Fruit fly (Drosophila melanogaster) whole organism, embryonic: Measurements from ENCODE around the gene Nup358.

Source experiments
- Antp ChIP-seq: fragments of 200-800 bp; sonication (Bioruptor generic); optimal IDR thresholded peaks from 3 replicates; lab custom pipeline; 2016; ENCODE audit warnings: missing biosample characterization, missing genetic modification characterization
- CG12104 ChIP-seq: fragments of 200-800 bp; sonication (Bioruptor generic); optimal IDR thresholded peaks from 3 replicates; lab custom pipeline; 2016; ENCODE audit warnings: missing biosample characterization, missing genetic modification characterization
- CG12236 ChIP-seq: fragments of 200-800 bp; sonication (Bioruptor generic); optimal IDR thresholded peaks from 2 replicates; lab custom pipeline; 2016; ENCODE audit warnings: missing biosample characterization, missing genetic modification characterization
- CG12391 ChIP-seq: fragments of 200-800 bp; sonication (Bioruptor generic); optimal IDR thresholded peaks from 3 replicates; lab custom pipeline; 2018; ENCODE audit warnings: missing biosample characterization, mild to moderate bottlenecking, missing genetic modification characterization, moderate library complexity
- CG12659 ChIP-seq: fragments of 200-800 bp; sonication (Bioruptor generic); optimal IDR thresholded peaks from 3 replicates; lab custom pipeline; 2017; ENCODE audit warnings: mild to moderate bottlenecking, missing biosample characterization, missing genetic modification reagents, missing genetic modification characterization
- CG13424 ChIP-seq: fragments of 200-800 bp; sonication (Bioruptor generic); optimal IDR thresholded peaks from 2 replicates; lab custom pipeline; 2019; ENCODE audit warnings: missing biosample characterization, mild to moderate bottlenecking, missing genetic modification characterization, moderate library complexity
- CG15696 ChIP-seq: fragments of 200-800 bp; sonication (Bioruptor generic); optimal IDR thresholded peaks from 2 replicates; lab custom pipeline; 2019; ENCODE audit warnings: missing biosample characterization, mild to moderate bottlenecking, missing genetic modification characterization, moderate library complexity
- CG17912 ChIP-seq: fragments of 200-800 bp; sonication (Bioruptor generic); optimal IDR thresholded peaks from 2 replicates; lab custom pipeline; 2018; ENCODE audit warnings: missing biosample characterization, mild to moderate bottlenecking, missing genetic modification characterization
- CG1792 ChIP-seq: fragments of 200-800 bp; sonication (Bioruptor generic); optimal IDR thresholded peaks from 2 replicates; lab custom pipeline; 2016; ENCODE audit warnings: missing biosample characterization, missing genetic modification characterization
- CG18011 ChIP-seq: fragments of 200-800 bp; sonication (Bioruptor generic); optimal IDR thresholded peaks from 2 replicates; lab custom pipeline; 2017; ENCODE audit warnings: missing biosample characterization, missing genetic modification characterization, mild to moderate bottlenecking, moderate library complexity, missing genotype
- CG18262 ChIP-seq: fragments of 200-800 bp; optimal IDR thresholded peaks from 3 replicates; lab custom pipeline; 2019; ENCODE audit warnings: missing biosample characterization, mild to moderate bottlenecking, missing genetic modification characterization, moderate library complexity
- CG18599 ChIP-seq: fragments of 200-800 bp; sonication (Bioruptor generic); optimal IDR thresholded peaks from 3 replicates; lab custom pipeline; 2017; ENCODE audit warnings: missing biosample characterization, missing genetic modification characterization, mild to moderate bottlenecking, moderate library complexity, missing genetic modification reagents
- CG2889 ChIP-seq: fragments of 200-800 bp; sonication (Bioruptor generic); IDR thresholded peaks from 3 replicates; pipeline ENCODE4 v1.3.6; 2022; ENCODE audit warnings: missing biosample characterization, missing genetic modification characterization
- CG31365 ChIP-seq: fragments of 200-800 bp; sonication (Bioruptor generic); optimal IDR thresholded peaks from 2 replicates; lab custom pipeline; 2018; ENCODE audit warnings: missing biosample characterization, mild to moderate bottlenecking, missing genetic modification characterization
- CG31388 ChIP-seq: fragments of 200-800 bp; sonication (Bioruptor generic); optimal IDR thresholded peaks from 2 replicates; lab custom pipeline; 2016; ENCODE audit warnings: missing biosample characterization, missing genetic modification characterization
- CG31441 ChIP-seq: fragments of 200-800 bp; sonication (Bioruptor generic); IDR thresholded peaks from 2 replicates; pipeline ENCODE4 v1.3.6; 2022; ENCODE audit warnings: missing biosample characterization, missing genetic modification characterization
- CG33557 ChIP-seq: fragments of 200-800 bp; sonication (Bioruptor generic); optimal IDR thresholded peaks from 2 replicates; lab custom pipeline; 2019; ENCODE audit warnings: missing biosample characterization, mild to moderate bottlenecking, missing genetic modification characterization, moderate library complexity
- CG3995 ChIP-seq: fragments of 200-800 bp; sonication (Bioruptor generic); optimal IDR thresholded peaks from 3 replicates; lab custom pipeline; 2016; ENCODE audit warnings: missing biosample characterization, missing genetic modification characterization
- CG6254 ChIP-seq: fragments of 200-800 bp; sonication (Bioruptor generic); optimal IDR thresholded peaks from 3 replicates; lab custom pipeline; 2017; ENCODE audit warnings: mild to moderate bottlenecking, missing biosample characterization, missing genetic modification reagents, missing genetic modification characterization
- CG6272 ChIP-seq: fragments of 200-800 bp; sonication (Bioruptor generic); IDR thresholded peaks from 2 replicates; pipeline ENCODE4 v1.3.6; 2022; ENCODE audit warnings: missing biosample characterization, missing genetic modification characterization
- CG6791 ChIP-seq: fragments of 200-800 bp; sonication (Bioruptor generic); IDR thresholded peaks from 3 replicates; pipeline ENCODE4 v1.3.6; 2022; ENCODE audit warnings: missing biosample characterization, missing genetic modification characterization; ENCODE audit not compliant: partially characterized antibody
- CG8281 ChIP-seq: fragments of 200-800 bp; sonication (Bioruptor generic); optimal IDR thresholded peaks from 2 replicates; lab custom pipeline; 2018; ENCODE audit warnings: missing biosample characterization, mild to moderate bottlenecking, missing genetic modification characterization, moderate library complexity
- CG8478 ChIP-seq: fragments of >200 bp; optimal IDR thresholded peaks from 2 replicates; lab custom pipeline; 2018
- Deaf1 ChIP-seq: fragments of 200-800 bp; optimal IDR thresholded peaks from 3 replicates; lab custom pipeline; 2019; ENCODE audit warnings: missing biosample characterization, mild to moderate bottlenecking, missing genetic modification characterization, moderate library complexity
- Dp ChIP-seq: fragments of 200-800 bp; sonication (Bioruptor generic); optimal IDR thresholded peaks from 2 replicates; lab custom pipeline; 2018; ENCODE audit warnings: missing biosample characterization, mild to moderate bottlenecking, missing genetic modification characterization, moderate library complexity
- Drgx ChIP-seq: fragments of 200-800 bp; sonication (Bioruptor generic); IDR thresholded peaks from 2 replicates; pipeline ENCODE4 v1.3.6; 2022; ENCODE audit warnings: missing biosample characterization, missing genetic modification characterization
- E2f1 ChIP-seq: fragments of 200-800 bp; sonication (Bioruptor generic); IDR thresholded peaks from 2 replicates; pipeline ENCODE4 v1.3.6; 2022; ENCODE audit warnings: missing biosample characterization, missing genetic modification characterization
- Ets65A ChIP-seq: fragments of 200-800 bp; sonication (Bioruptor generic); peaks from one replicate; lab custom pipeline; 2016; ENCODE audit warnings: missing biosample characterization, missing genetic modification characterization
- H2.0 ChIP-seq: fragments of 200-800 bp; sonication (Bioruptor generic); IDR thresholded peaks from 2 replicates; pipeline ENCODE4 v1.3.6; 2022; ENCODE audit warnings: missing biosample characterization, missing genetic modification characterization
- Nf-YA ChIP-seq: fragments of 200-800 bp; sonication (Bioruptor generic); IDR thresholded peaks from 2 replicates; pipeline ENCODE4 v1.3.6; 2022; ENCODE audit warnings: missing biosample characterization, missing genetic modification characterization
- Nf-YB ChIP-seq: fragments of 200-800 bp; sonication (Bioruptor generic); optimal IDR thresholded peaks from 3 replicates; lab custom pipeline; 2019; ENCODE audit warnings: missing biosample characterization, mild to moderate bottlenecking, missing genetic modification characterization, moderate library complexity
- Optix ChIP-seq: fragments of 200-800 bp; sonication (Bioruptor generic); IDR thresholded peaks from 3 replicates; pipeline ENCODE4 v1.3.6; 2022; ENCODE audit warnings: missing biosample characterization, missing genetic modification characterization
- abd-A ChIP-seq: fragments of 200-800 bp; sonication (Bioruptor generic); optimal IDR thresholded peaks from 3 replicates; lab custom pipeline; 2019; ENCODE audit warnings: missing biosample characterization, mild to moderate bottlenecking, missing genetic modification characterization, moderate library complexity
- chif ChIP-seq, 2 experiments: fragments of 200-800 bp; sonication (Bioruptor generic); optimal IDR thresholded peaks; 3 replicates each; lab custom pipeline; 2016; ENCODE audit warnings: missing biosample characterization in 2 of 2, missing genetic modification characterization in 2 of 2
- fd3F ChIP-seq: fragments of 200-800 bp; sonication (Bioruptor generic); optimal IDR thresholded peaks from 2 replicates; lab custom pipeline; 2018; ENCODE audit warnings: missing biosample characterization, mild to moderate bottlenecking, missing genetic modification characterization, moderate library complexity
- ftz-f1 ChIP-seq: fragments of 200-800 bp; sonication (Bioruptor generic); optimal IDR thresholded peaks from 2 replicates; lab custom pipeline; 2016; ENCODE audit warnings: missing biosample characterization, missing genetic modification characterization
- gcm ChIP-seq: fragments of 200-800 bp; sonication (Bioruptor generic); optimal IDR thresholded peaks from 2 replicates; lab custom pipeline; 2019; ENCODE audit warnings: missing biosample characterization, mild to moderate bottlenecking, missing genetic modification characterization, moderate library complexity
- hbn ChIP-seq: fragments of 200-800 bp; sonication (Bioruptor generic); IDR thresholded peaks from 2 replicates; pipeline ENCODE4 v1.3.6; 2022; ENCODE audit warnings: missing biosample characterization, missing genetic modification characterization; ENCODE audit not compliant: partially characterized antibody
- inv ChIP-seq: fragments of 200-800 bp; sonication (Bioruptor generic); IDR thresholded peaks from 2 replicates; pipeline ENCODE4 v1.3.6; 2022; ENCODE audit warnings: missing biosample characterization, missing genetic modification characterization; ENCODE audit not compliant: partially characterized antibody
- jing ChIP-seq: fragments of 200-800 bp; sonication (Bioruptor generic); optimal IDR thresholded peaks from 2 replicates; lab custom pipeline; 2018; ENCODE audit warnings: missing biosample characterization, mild to moderate bottlenecking, missing genetic modification characterization
- jumu ChIP-seq: fragments of 200-800 bp; sonication (Bioruptor generic); optimal IDR thresholded peaks from 3 replicates; lab custom pipeline; 2016; ENCODE audit warnings: missing biosample characterization, missing genetic modification characterization
- lmd ChIP-seq: fragments of 200-800 bp; sonication (Bioruptor generic); IDR thresholded peaks from 2 replicates; pipeline ENCODE4 v1.3.6; 2022; ENCODE audit warnings: missing biosample characterization, missing genetic modification characterization
- p53 ChIP-seq: fragments of 200-800 bp; sonication (Bioruptor generic); optimal IDR thresholded peaks from 2 replicates; lab custom pipeline; 2016; ENCODE audit warnings: missing biosample characterization, missing genetic modification characterization
- pb ChIP-seq: fragments of 200-800 bp; sonication (Bioruptor generic); optimal IDR thresholded peaks from 3 replicates; lab custom pipeline; 2016; ENCODE audit warnings: missing biosample characterization, missing genetic modification characterization
- psq ChIP-seq: fragments of 200-800 bp; sonication (Bioruptor generic); optimal IDR thresholded peaks from 2 replicates; lab custom pipeline; 2017; ENCODE audit warnings: missing biosample characterization, missing genetic modification characterization
- ranshi ChIP-seq: fragments of 200-800 bp; sonication (Bioruptor generic); IDR thresholded peaks from 2 replicates; pipeline ENCODE4 v1.3.6; 2022; ENCODE audit warnings: missing biosample characterization, missing genetic modification characterization
- sima ChIP-seq: fragments of 200-800 bp; sonication (Bioruptor generic); optimal IDR thresholded peaks from 2 replicates; lab custom pipeline; 2016; ENCODE audit warnings: missing biosample characterization, missing genetic modification characterization
- stc ChIP-seq: fragments of 200-800 bp; sonication (Bioruptor generic); IDR thresholded peaks from 2 replicates; pipeline ENCODE4 v1.3.6; 2022; ENCODE audit warnings: missing biosample characterization, missing genetic modification characterization
- wek ChIP-seq: fragments of 200-800 bp; sonication (Bioruptor generic); optimal IDR thresholded peaks from 3 replicates; lab custom pipeline; 2018; ENCODE audit warnings: missing biosample characterization, mild to moderate bottlenecking, missing genetic modification characterization, moderate library complexity
- zen ChIP-seq: fragments of 200-800 bp; sonication (Bioruptor generic); optimal IDR thresholded peaks from 3 replicates; lab custom pipeline; 2018; ENCODE audit warnings: missing biosample characterization, mild to moderate bottlenecking, missing genetic modification characterization, moderate library complexity

The Nup358 gene

DNA sequence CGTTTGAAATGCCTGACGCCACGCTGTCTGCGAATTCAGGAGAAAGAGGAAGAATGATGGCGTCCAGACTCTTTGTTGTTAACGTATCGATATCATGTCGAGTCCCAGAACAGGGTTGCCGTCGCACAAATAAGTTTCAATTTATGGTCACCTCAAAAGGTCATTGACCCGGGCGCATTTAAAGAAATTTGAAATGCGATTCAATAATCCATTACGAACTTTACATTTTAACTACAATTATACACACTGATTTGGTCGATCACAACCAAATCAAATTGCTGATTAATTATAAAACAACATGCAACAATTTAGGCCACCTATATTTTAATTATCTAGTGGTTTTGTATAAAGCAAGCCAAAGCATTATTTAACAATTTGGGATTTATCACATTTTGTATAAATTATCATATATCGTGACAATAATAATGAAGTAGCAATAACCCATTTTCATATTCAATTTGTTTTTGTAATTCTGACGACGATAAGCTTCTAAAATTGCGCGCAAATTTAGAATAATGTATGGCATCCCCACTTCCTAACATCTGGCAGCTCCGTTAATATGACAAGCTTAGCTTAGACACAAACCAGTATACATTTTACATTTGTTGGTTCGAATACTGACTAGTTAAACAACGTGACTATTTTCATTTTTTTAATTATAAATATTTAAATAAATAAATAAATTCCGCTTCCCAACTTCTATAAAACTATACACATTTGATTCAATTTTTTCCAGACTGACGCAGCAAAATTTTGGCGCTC, 3.9 kb upstream of the Nup358 start, which contains the start of gene bam (continued):
- TF ChIP-seq Deaf1 (tag; lab: Kevin White, UChicago) (no peak), CG3995 (GFP tag; lab: Kevin White, UChicago) (peak; percentile 38), stc (GFP tag; lab: Robert Waterston, UW) (no peak), CG18011 (no peak), CG12236 (GFP tag; lab: Kevin White, UChicago) (no peak), E2f1 (GFP tag; lab: Robert Waterston, UW) (no peak; the same call in 1 of the 2 replicates), CG6791 (0 out of 3 replicates have a peak, but pooled peaks have one; percentile 47), wek (no peak), CG18262 (tag; lab: Kevin White, UChicago) (no peak), pb (GFP tag; lab: Kevin White, UChicago) (no peak), CG15696 (tag; lab: Kevin White, UChicago) (peak; percentile 7), Optix (GFP tag; lab: Robert Waterston, UW) (no peak), Antp (no peak), CG6254 (GFP tag; lab: Kevin White, UChicago) (no peak), jing (GFP tag; lab: Kevin White, UChicago) (no peak), ftz-f1 (GFP tag; lab: Kevin White, UChicago) (no peak), p53 (GFP tag; lab: Kevin White, UChicago) (no peak), CG13424 (tag; lab: Kevin White, UChicago) (peak; percentile 7), CG2889 (GFP tag; lab: Robert Waterston, UW) (no peak), fd3F (GFP tag; lab: Kevin White, UChicago) (no peak), CG12659 (GFP tag; lab: Kevin White, UChicago) (peak; percentile 37), Nf-YB (GFP tag; lab: Kevin White, UChicago) (no peak), gcm (GFP tag; lab: Kevin White, UChicago) (no peak), CG12104 (GFP tag; lab: Kevin White, UChicago) (no peak), inv (GFP tag; lab: Robert Waterston, UW) (no peak), hbn (GFP tag; lab: Robert Waterston, UW) (no peak), abd-A (no peak), CG12391 (peak; percentile 33), CG18599 (GFP tag; lab: Kevin White, UChicago) (no peak), Dp (peak; percentile 97), H2.0 (GFP tag; lab: Robert Waterston, UW) (no peak), zen (no peak), psq (GFP tag; lab: Kevin White, UChicago) (no peak), CG8478 (lab: Kevin White, UChicago) (no peak), chif (GFP tag; optimal IDR thresholded peaks at IDR 0.05; lab: Kevin White, UChicago) (no peak), CG1792 (GFP tag; lab: Kevin White, UChicago) (no peak), ranshi (no peak), Nf-YA (GFP tag; lab: Robert Waterston, UW) (no peak), Ets65A (GFP tag; lab: Kevin White, UChicago) (no peak), sima (GFP tag; lab: Kevin White, UChicago) (no peak), jumu (GFP tag; lab: Kevin White, UChicago) (no peak), CG31388 (GFP tag; lab: Kevin White, UChicago) (no peak), CG31365 (tag; lab: Kevin White, UChicago) (no peak), lmd (GFP tag; lab: Robert Waterston, UW) (no peak), CG6272 (GFP tag; lab: Robert Waterston, UW) (no peak), CG8281 (tag; lab: Kevin White, UChicago) (no peak), CG31441 (GFP tag; lab: Robert Waterston, UW) (no peak), CG17912 (GFP tag; lab: Kevin White, UChicago) (no peak), Drgx (no peak), CG33557 (GFP tag; lab: Kevin White, UChicago) (peak; percentile 15)
